Fruit fly (Drosophila melanogaster): Measurements from ENCODE around the gene Sk2.

Sk2 gene

dm6 chr3L:3042150-3043049, 4.5 kb upstream of the Sk2 start, which contains the start of gene Prx4:
TSS of gene Prx4 (plus strand) at chr3L:3042359.
- TF ChIP-seq tj (GFP tag; optimal IDR thresholded peaks at IDR 0.05) (no peak), toe (GFP tag; optimal IDR thresholded peaks at IDR 0.05) (no peak), bab1 (GFP tag; optimal IDR thresholded peaks at IDR 0.05) (peak; percentile 77), cnc (optimal IDR thresholded peaks at IDR 0.05) (no peak), CG5204 (GFP tag; optimal IDR thresholded peaks at IDR 0.05) (no peak), CG11617 (GFP tag; optimal IDR thresholded peaks at IDR 0.05) (peak; percentile 34), Hr96 (GFP tag; optimal IDR thresholded peaks at IDR 0.05) (no peak), CG33017 (tag; optimal IDR thresholded peaks at IDR 0.05) (peak; percentile 82), CG7101 (tag; optimal IDR thresholded peaks at IDR 0.05) (peak; percentile 74), ovo (GFP tag; optimal IDR thresholded peaks at IDR 0.05) (no peak), CG1620 (GFP tag; optimal IDR thresholded peaks at IDR 0.05) (no peak), Clk (GFP tag; optimal IDR thresholded peaks at IDR 0.05) (no peak), Mnt (GFP tag; optimal IDR thresholded peaks at IDR 0.05) (no peak), cic (GFP tag; optimal IDR thresholded peaks at IDR 0.05) (peak; percentile 69), pad (GFP tag; optimal IDR thresholded peaks at IDR 0.05) (no peak), kay (GFP tag; ENCODE audit: borderline replicate concordance) (peak; percentile 68), CG12768 (GFP tag; optimal IDR thresholded peaks at IDR 0.05) (no peak), CG7045 (GFP tag; optimal IDR thresholded peaks at IDR 0.05) (no peak), CG14711 (tag; optimal IDR thresholded peaks at IDR 0.05) (peak; percentile 75), Crg-1 (GFP tag; optimal IDR thresholded peaks at IDR 0.05) (peak; percentile 30)

DNA sequence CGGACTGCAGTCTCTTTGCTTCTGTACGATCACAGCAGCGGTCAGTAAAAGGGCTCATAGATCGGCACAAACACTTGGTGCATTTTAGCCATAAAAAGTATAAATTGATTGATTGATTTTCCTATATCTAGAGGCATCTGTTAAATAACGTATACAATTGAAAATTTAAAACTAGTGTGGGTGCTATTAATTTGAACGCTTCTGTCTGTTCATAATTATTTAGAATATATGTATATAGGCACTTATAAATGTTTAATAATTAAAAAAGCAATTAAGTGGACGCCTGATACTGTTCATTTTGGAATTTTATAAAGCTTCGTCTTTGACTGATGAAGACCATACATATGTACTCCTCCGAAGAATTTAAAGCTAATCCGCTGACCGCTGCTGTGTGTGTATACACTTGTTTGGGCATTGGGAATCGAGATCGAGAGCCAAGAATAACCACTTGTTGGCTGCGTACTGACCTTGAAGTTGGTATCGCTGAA, 1.6 kb upstream of the Sk2 start:
- TF ChIP-seq kay (GFP tag; ENCODE audit: borderline replicate concordance) (no peak), tj (GFP tag; optimal IDR thresholded peaks at IDR 0.05) (no peak), CG14711 (tag; optimal IDR thresholded peaks at IDR 0.05) (peak; percentile 56), Mnt (GFP tag; optimal IDR thresholded peaks at IDR 0.05) (no peak), ovo (GFP tag; optimal IDR thresholded peaks at IDR 0.05) (no peak), Hr96 (GFP tag; optimal IDR thresholded peaks at IDR 0.05) (no peak), pad (GFP tag; optimal IDR thresholded peaks at IDR 0.05) (no peak), cic (GFP tag; optimal IDR thresholded peaks at IDR 0.05) (peak; percentile 8), Clk (GFP tag; optimal IDR thresholded peaks at IDR 0.05) (no peak), bab1 (GFP tag; optimal IDR thresholded peaks at IDR 0.05) (peak; percentile 51), toe (GFP tag; optimal IDR thresholded peaks at IDR 0.05) (no peak), Crg-1 (GFP tag; optimal IDR thresholded peaks at IDR 0.05) (no peak), CG33017 (tag; optimal IDR thresholded peaks at IDR 0.05) (peak; percentile 70), CG5204 (GFP tag; optimal IDR thresholded peaks at IDR 0.05) (no peak), CG12768 (GFP tag; optimal IDR thresholded peaks at IDR 0.05) (peak; percentile 29), CG1620 (GFP tag; optimal IDR thresholded peaks at IDR 0.05) (no peak), CG11617 (GFP tag; optimal IDR thresholded peaks at IDR 0.05) (peak; percentile 9), cnc (optimal IDR thresholded peaks at IDR 0.05) (no peak), CG7101 (tag; optimal IDR thresholded peaks at IDR 0.05) (peak; percentile 65), CG7045 (GFP tag; optimal IDR thresholded peaks at IDR 0.05) (peak; percentile 28)

DNA sequence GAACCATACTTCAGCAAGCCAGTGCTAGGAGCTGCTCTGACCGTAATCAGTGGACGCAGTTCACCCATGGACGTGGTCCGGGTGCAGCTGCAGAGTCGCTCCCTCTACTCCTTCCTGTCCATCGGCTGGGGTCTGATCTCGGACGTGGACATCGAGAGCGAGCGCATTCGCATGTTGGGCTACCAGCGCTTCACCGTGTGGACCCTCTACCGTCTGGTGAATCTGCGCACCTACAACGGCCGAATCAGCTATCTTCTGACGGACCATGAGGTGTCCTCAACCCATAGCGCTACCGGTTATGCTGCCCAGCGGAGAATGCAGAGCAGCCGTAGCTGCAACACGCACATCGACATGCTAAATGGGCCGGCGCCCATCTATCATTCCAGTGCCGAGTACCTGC, 1.8 kb downstream of the Sk2 start:
- TF ChIP-seq Clk (GFP tag; optimal IDR thresholded peaks at IDR 0.05) = no peak
- TF ChIP-seq pad (GFP tag; optimal IDR thresholded peaks at IDR 0.05) = no peak
- no peak for TF ChIP-seq Mnt (GFP tag; optimal IDR thresholded peaks at IDR 0.05)

DNA sequence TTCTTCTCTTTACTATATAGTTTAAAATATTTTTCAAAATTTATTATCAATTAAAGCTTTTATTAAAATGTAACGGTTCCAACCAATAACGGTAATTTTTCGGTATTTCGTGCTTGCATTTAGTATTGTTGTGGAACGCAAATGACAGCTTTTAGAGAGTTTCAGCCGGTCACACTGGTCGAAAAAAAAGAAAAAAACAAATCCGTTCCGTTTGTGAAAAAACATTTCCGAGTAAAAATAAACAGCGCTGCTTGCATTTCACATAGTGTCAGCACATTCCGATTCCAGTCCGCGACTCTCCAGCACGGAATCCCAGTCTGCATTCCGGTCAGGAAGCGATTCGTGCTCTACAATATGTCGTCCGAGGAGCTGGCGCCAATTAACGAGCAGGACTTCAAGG, 3.3 kb downstream of the Sk2 start, which contains the start of gene CG32485:
Gene CG32485, plus strand, starts transcription at position 139 of the 400 bp plus-strand sequence.
- no peak for TF ChIP-seq CG14711 (tag; optimal IDR thresholded peaks at IDR 0.05)
- TF ChIP-seq CG5204 (GFP tag; optimal IDR thresholded peaks at IDR 0.05) = no peak
- TF ChIP-seq CG7045 (GFP tag; optimal IDR thresholded peaks at IDR 0.05) = no peak
- TF ChIP-seq CG12768 (GFP tag; optimal IDR thresholded peaks at IDR 0.05) = no peak
- no peak for TF ChIP-seq CG7101 (tag; optimal IDR thresholded peaks at IDR 0.05)
- TF ChIP-seq toe (GFP tag; optimal IDR thresholded peaks at IDR 0.05) = no peak
- TF ChIP-seq pad (GFP tag; optimal IDR thresholded peaks at IDR 0.05) = no peak
- no peak for TF ChIP-seq kay (GFP tag; ENCODE audit: borderline replicate concordance)
- TF ChIP-seq cic (GFP tag; optimal IDR thresholded peaks at IDR 0.05) = peak; percentile 12
- no peak for TF ChIP-seq Mnt (GFP tag; optimal IDR thresholded peaks at IDR 0.05)
- TF ChIP-seq cnc (optimal IDR thresholded peaks at IDR 0.05) = no peak
- peak; percentile 35 for TF ChIP-seq CG11617 (GFP tag; optimal IDR thresholded peaks at IDR 0.05)
- TF ChIP-seq Clk (GFP tag; optimal IDR thresholded peaks at IDR 0.05) = no peak
- peak; percentile 61 for TF ChIP-seq ovo (GFP tag; optimal IDR thresholded peaks at IDR 0.05)
- no peak for TF ChIP-seq bab1 (GFP tag; optimal IDR thresholded peaks at IDR 0.05)
- no peak for TF ChIP-seq Crg-1 (GFP tag; optimal IDR thresholded peaks at IDR 0.05)
- peak; percentile 86 for TF ChIP-seq tj (GFP tag; optimal IDR thresholded peaks at IDR 0.05)
- no peak for TF ChIP-seq Hr96 (GFP tag; optimal IDR thresholded peaks at IDR 0.05)
- no peak for TF ChIP-seq CG33017 (tag; optimal IDR thresholded peaks at IDR 0.05)
- no peak for TF ChIP-seq CG1620 (GFP tag; optimal IDR thresholded peaks at IDR 0.05)

dm6 chr3L:3052110-3052871, 5.4 kb downstream of the Sk2 start, which contains the start of gene CG1271:
TSS of gene CG1271 (plus strand) at chr3L:3052514.
- peak; percentile 81 for TF ChIP-seq Crg-1 (GFP tag; optimal IDR thresholded peaks at IDR 0.05)
- TF ChIP-seq Mnt (GFP tag; optimal IDR thresholded peaks at IDR 0.05) = peak; percentile 71
- TF ChIP-seq CG11617 (GFP tag; optimal IDR thresholded peaks at IDR 0.05) = peak; percentile 78
- TF ChIP-seq CG7045 (GFP tag; optimal IDR thresholded peaks at IDR 0.05) = peak; percentile 57
- TF ChIP-seq CG33017 (tag; optimal IDR thresholded peaks at IDR 0.05) = peak; percentile 70
- peak; percentile 99 for TF ChIP-seq CG14711 (tag; optimal IDR thresholded peaks at IDR 0.05)
- no peak for TF ChIP-seq toe (GFP tag; optimal IDR thresholded peaks at IDR 0.05)
- peak; percentile 71 for TF ChIP-seq CG7101 (tag; optimal IDR thresholded peaks at IDR 0.05)
- TF ChIP-seq cic (GFP tag; optimal IDR thresholded peaks at IDR 0.05) = peak; percentile 80
- TF ChIP-seq pad (GFP tag; optimal IDR thresholded peaks at IDR 0.05) = peak; percentile 64
- no peak for TF ChIP-seq kay (GFP tag; ENCODE audit: borderline replicate concordance)
- TF ChIP-seq cnc (optimal IDR thresholded peaks at IDR 0.05) = no peak
- TF ChIP-seq Clk (GFP tag; optimal IDR thresholded peaks at IDR 0.05) = peak; percentile 16
- peak; percentile 58 for TF ChIP-seq ovo (GFP tag; optimal IDR thresholded peaks at IDR 0.05)
- TF ChIP-seq Hr96 (GFP tag; optimal IDR thresholded peaks at IDR 0.05) = no peak
- TF ChIP-seq CG5204 (GFP tag; optimal IDR thresholded peaks at IDR 0.05) = no peak
- TF ChIP-seq bab1 (GFP tag; optimal IDR thresholded peaks at IDR 0.05) = peak; percentile 11
- TF ChIP-seq tj (GFP tag; optimal IDR thresholded peaks at IDR 0.05) = peak; percentile 14
- TF ChIP-seq CG1620 (GFP tag; optimal IDR thresholded peaks at IDR 0.05) = peak; percentile 75
- peak; percentile 55 for TF ChIP-seq CG12768 (GFP tag; optimal IDR thresholded peaks at IDR 0.05)

Data from whole organism, adult.